Fruit fly (Drosophila melanogaster): Measurements from ENCODE around the gene PGRP-LD.

Gene PGRP-LD

dm6 chr3L:5764922-5765843 lies 14.7 kb upstream of the PGRP-LD start, which contains the start of gene CG10576 (continued):
- TF ChIP-seq chn (GFP tag; optimal IDR thresholded peaks at IDR 0.05): no peak
- TF ChIP-seq CG18619 (GFP tag; optimal IDR thresholded peaks at IDR 0.05): no peak
- no peak for TF ChIP-seq h (optimal IDR thresholded peaks at IDR 0.05)
- TF ChIP-seq nmo (GFP tag; optimal IDR thresholded peaks at IDR 0.05): peak; percentile 68
- no peak for TF ChIP-seq CG14965 (GFP tag; optimal IDR thresholded peaks at IDR 0.05; ENCODE audit: borderline replicate concordance)
- TF ChIP-seq Rfx (GFP tag; IDR thresholded peaks at IDR 0.05): no peak
- TF ChIP-seq CG1647 (GFP tag; optimal IDR thresholded peaks at IDR 0.05): no peak
- peak; percentile 91 for TF ChIP-seq BEAF-32 (GFP tag; optimal IDR thresholded peaks at IDR 0.05)
- TF ChIP-seq CG5953 (GFP tag; IDR thresholded peaks at IDR 0.05): no peak
- peak in 1 of 2 experiments; percentile 95 for TF ChIP-seq Pdp1 (GFP tag; optimal IDR thresholded peaks at IDR 0.05)
- TF ChIP-seq Bgb (GFP tag; IDR thresholded peaks at IDR 0.05; ENCODE audit: partially characterized antibody): no peak; the same call in 1 of the 2 replicates
- TF ChIP-seq dan (GFP tag; IDR thresholded peaks at IDR 0.05): no peak
- no peak for TF ChIP-seq ham (GFP tag; IDR thresholded peaks at IDR 0.05)
- TF ChIP-seq gsb (GFP tag; IDR thresholded peaks at IDR 0.05): no peak
- peak; percentile 98 for TF ChIP-seq CG9797 (GFP tag; optimal IDR thresholded peaks at IDR 0.05)
- TF ChIP-seq CG8359 (GFP tag; optimal IDR thresholded peaks at IDR 0.05; ENCODE audit: borderline replicate concordance): no peak
- peak; percentile 95 for TF ChIP-seq trem (tag; optimal IDR thresholded peaks at IDR 0.05)
- TF ChIP-seq hbn (GFP tag; IDR thresholded peaks at IDR 0.05; ENCODE audit: partially characterized antibody): peak; percentile 60; the same call in 1 of the 2 replicates
- 0 out of 2 replicates have a peak, but pooled peaks have one; percentile 45 for TF ChIP-seq sna (GFP tag; IDR thresholded peaks at IDR 0.05; ENCODE audit: partially characterized antibody)
- TF ChIP-seq Sox102F (GFP tag; optimal IDR thresholded peaks at IDR 0.05): no peak
- TF ChIP-seq wor (GFP tag; IDR thresholded peaks at IDR 0.05): no peak
- TF ChIP-seq lola (GFP tag; optimal IDR thresholded peaks at IDR 0.05): peak in 1 of 3 experiments; percentile 4
- TF ChIP-seq dm (GFP tag; optimal IDR thresholded peaks at IDR 0.05): peak; percentile 98
- no peak for TF ChIP-seq CG15601 (tag; optimal IDR thresholded peaks at IDR 0.05)
- no peak for TF ChIP-seq unpg (GFP tag; optimal IDR thresholded peaks at IDR 0.05)
- no peak for TF ChIP-seq Abd-B (GFP tag; optimal IDR thresholded peaks at IDR 0.05)
- peak; percentile 78 for TF ChIP-seq Tbp (GFP tag; optimal IDR thresholded peaks at IDR 0.05)
- peak; percentile 3 for TF ChIP-seq zfh2 (GFP tag; optimal IDR thresholded peaks at IDR 0.05)
- TF ChIP-seq lov (optimal IDR thresholded peaks at IDR 0.05): no peak
- no peak for TF ChIP-seq lov (GFP tag; IDR thresholded peaks at IDR 0.05)
- TF ChIP-seq gfzf (GFP tag; optimal IDR thresholded peaks at IDR 0.05): peak; percentile 90
- TF ChIP-seq Blimp-1 (GFP tag; optimal IDR thresholded peaks at IDR 0.05): no peak
- TF ChIP-seq CG14710 (tag; optimal IDR thresholded peaks at IDR 0.05): peak; percentile 78
- no peak for TF ChIP-seq Hey (tag; optimal IDR thresholded peaks at IDR 0.05)
- TF ChIP-seq caup (GFP tag; optimal IDR thresholded peaks at IDR 0.05; ENCODE audit: severe bottlenecking): no peak
- peak in 1 of 2 experiments; percentile 8 for TF ChIP-seq dpn (GFP tag; optimal IDR thresholded peaks at IDR 0.05)
- TF ChIP-seq CG33557 (GFP tag; optimal IDR thresholded peaks at IDR 0.05): peak; percentile 13
- 0 out of 2 replicates have a peak, but pooled peaks have one; percentile 26 for TF ChIP-seq CG32532 (GFP tag; IDR thresholded peaks at IDR 0.05)
- peak; percentile 63 for TF ChIP-seq CG13624 (GFP tag; optimal IDR thresholded peaks at IDR 0.05)
- TF ChIP-seq E2f2 (GFP tag; IDR thresholded peaks at IDR 0.05): peak; percentile 80
- TF ChIP-seq NFAT (GFP tag; IDR thresholded peaks at IDR 0.05): no peak
- no peak for TF ChIP-seq fd102C (GFP tag; optimal IDR thresholded peaks at IDR 0.05)
- TF ChIP-seq CG10959 (GFP tag; IDR thresholded peaks at IDR 0.05): no peak
- no peak for TF ChIP-seq lbe (GFP tag; optimal IDR thresholded peaks at IDR 0.05)
- no peak for TF ChIP-seq CG11398 (GFP tag; optimal IDR thresholded peaks at IDR 0.05)
- no peak for TF ChIP-seq CG13424 (tag; optimal IDR thresholded peaks at IDR 0.05)
- TF ChIP-seq insv (GFP tag; optimal IDR thresholded peaks at IDR 0.05): peak in 1 of 2 experiments; percentile 6
